Fruit fly (Drosophila melanogaster) whole organism, embryonic: ENCODE results near the gene CG44836.

Source experiments
- BtbVII ChIP-seq: fragments of 200-800 bp; sonication (Bioruptor generic); optimal IDR thresholded peaks from 3 replicates; lab custom pipeline; 2017; ENCODE audit warnings: missing biosample characterization, mild to moderate bottlenecking, missing genetic modification characterization
- CG14667 ChIP-seq: fragments of 200-800 bp; sonication (Bioruptor generic); IDR thresholded peaks from 2 replicates; pipeline ENCODE4 v1.3.6; 2022; ENCODE audit warnings: missing biosample characterization, missing genetic modification characterization
- CG17385 ChIP-seq: fragments of 200-800 bp; sonication (Bioruptor generic); optimal IDR thresholded peaks from 3 replicates; lab custom pipeline; 2018; ENCODE audit warnings: missing biosample characterization, mild to moderate bottlenecking, missing genetic modification characterization
- CG6813 ChIP-seq: fragments of 200-800 bp; sonication (Bioruptor generic); optimal IDR thresholded peaks from 2 replicates; lab custom pipeline; 2017; ENCODE audit warnings: missing biosample characterization, missing genetic modification characterization, mild to moderate bottlenecking, moderate library complexity, missing genetic modification reagents
- H15 ChIP-seq: fragments of 200-800 bp; sonication (Bioruptor generic); IDR thresholded peaks from 3 replicates; pipeline ENCODE4 v1.3.6; 2022; ENCODE audit warnings: missing biosample characterization, missing genetic modification characterization
- Oaz ChIP-seq: fragments of 200-800 bp; sonication (Bioruptor generic); IDR thresholded peaks from 2 replicates; pipeline ENCODE4 v1.3.6; 2022; ENCODE audit warnings: missing biosample characterization, missing genetic modification characterization
- crp ChIP-seq, 2 experiments: fragments of 200-800 bp; sonication (Bioruptor generic); optimal IDR thresholded peaks; 2 replicates in 1 of 2; 3 replicates in 1 of 2; lab custom pipeline; 2017; ENCODE audit warnings: missing biosample characterization in 2 of 2, missing genetic modification characterization in 2 of 2, mild to moderate bottlenecking in 1 of 2, moderate library complexity in 1 of 2
- her ChIP-seq: fragments of 200-800 bp; sonication (Bioruptor generic); optimal IDR thresholded peaks from 2 replicates; lab custom pipeline; 2016; ENCODE audit warnings: missing biosample characterization, missing genetic modification characterization
- lbe ChIP-seq: fragments of 200-800 bp; sonication (Bioruptor generic); optimal IDR thresholded peaks from 2 replicates; lab custom pipeline; 2016; ENCODE audit warnings: missing biosample characterization, mild to moderate bottlenecking, missing genetic modification characterization
- lmd ChIP-seq: fragments of 200-800 bp; sonication (Bioruptor generic); IDR thresholded peaks from 2 replicates; pipeline ENCODE4 v1.3.6; 2022; ENCODE audit warnings: missing biosample characterization, missing genetic modification characterization

DNA sequence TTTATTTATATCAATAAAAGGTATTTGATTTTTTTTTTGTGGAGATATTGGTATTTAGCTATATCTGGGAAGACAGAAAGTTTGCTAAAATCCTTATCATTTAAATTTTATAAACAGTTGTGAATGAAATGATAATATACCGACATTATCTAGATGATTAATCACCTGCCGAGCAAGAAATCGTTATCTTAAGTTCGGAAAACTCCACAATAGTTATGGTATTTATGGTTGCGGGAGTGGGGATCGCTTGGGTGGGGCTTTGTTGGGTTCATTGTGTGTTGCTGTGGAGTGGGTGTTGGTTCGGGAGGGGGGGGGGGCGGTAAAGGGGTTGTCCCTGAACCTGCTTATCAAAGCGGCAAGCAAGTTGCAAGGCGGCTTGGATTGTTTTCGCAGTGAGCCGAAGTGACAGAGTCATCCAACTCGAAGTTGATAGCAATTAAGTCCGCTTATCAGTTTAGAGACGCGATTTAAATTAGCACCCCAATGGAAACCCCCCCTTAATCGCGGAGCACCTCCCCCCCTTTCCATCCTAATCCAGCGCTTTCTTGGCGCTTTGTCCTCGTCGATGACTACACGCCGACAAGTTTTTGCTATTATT, 7.8 kb downstream of the CG44836 start:
- TF ChIP-seq H15 (no peak), Oaz (no peak), lmd (GFP tag; lab: Robert Waterston, UW) (no peak), crp (GFP tag; optimal IDR thresholded peaks at IDR 0.05; lab: Kevin White, UChicago) (no peak), lbe (GFP tag; lab: Kevin White, UChicago) (no peak), her (GFP tag; lab: Kevin White, UChicago) (no peak), CG6813 (no peak), CG17385 (no peak), CG14667 (GFP tag; lab: Robert Waterston, UW) (no peak), BtbVII (GFP tag; lab: Kevin White, UChicago) (no peak)
